Fruit fly (Drosophila melanogaster) whole organism, pupa: ENCODE results near the gene Drsl4.

ENCODE experiments used
- CG10348 ChIP-seq: fragments of 200-800 bp; sonication (Bioruptor generic); IDR thresholded peaks from 2 replicates; pipeline ENCODE4 v1.3.6; 2022; ENCODE audit warnings: missing biosample characterization, missing genetic modification characterization
- CG12605 ChIP-seq: fragments of 200-800 bp; sonication (Bioruptor generic); IDR thresholded peaks from 2 replicates; pipeline ENCODE4 v1.3.6; 2022; ENCODE audit warnings: missing biosample characterization, missing genetic modification characterization
- CG13204 ChIP-seq: fragments of 200-800 bp; sonication (Bioruptor generic); optimal IDR thresholded peaks from 2 replicates; lab custom pipeline; 2018; ENCODE audit warnings: missing biosample characterization, mild to moderate bottlenecking, missing genetic modification characterization, moderate library complexity
- CG14655 ChIP-seq: fragments of 200-800 bp; sonication (Bioruptor generic); optimal IDR thresholded peaks from 3 replicates; lab custom pipeline; 2017; ENCODE audit warnings: mild to moderate bottlenecking, missing biosample characterization, missing genetic modification reagents, missing genetic modification characterization
- CG15710 ChIP-seq: fragments of 200-800 bp; sonication (Bioruptor generic); optimal IDR thresholded peaks from 2 replicates; lab custom pipeline; 2018; ENCODE audit warnings: missing biosample characterization, mild to moderate bottlenecking, missing genetic modification characterization, moderate library complexity
- CG17806 ChIP-seq: fragments of 200-800 bp; sonication (Bioruptor generic); optimal IDR thresholded peaks from 2 replicates; lab custom pipeline; 2018; ENCODE audit warnings: missing biosample characterization, mild to moderate bottlenecking, missing genetic modification characterization, moderate library complexity
- CG32121 ChIP-seq: fragments of 200-800 bp; sonication (Bioruptor generic); IDR thresholded peaks from 2 replicates; pipeline ENCODE4 v1.3.6; 2022; ENCODE audit warnings: missing biosample characterization, missing genetic modification characterization
- CG34367 ChIP-seq: fragments of 200-800 bp; sonication (Bioruptor generic); optimal IDR thresholded peaks from 2 replicates; lab custom pipeline; 2018; ENCODE audit warnings: missing biosample characterization, mild to moderate bottlenecking, missing genetic modification characterization
- CG4496 ChIP-seq: fragments of 200-800 bp; sonication (Bioruptor generic); IDR thresholded peaks from 3 replicates; pipeline ENCODE4 v1.3.6; 2022; ENCODE audit warnings: missing biosample characterization, missing genetic modification characterization
- CG8159 ChIP-seq: fragments of 200-800 bp; sonication (Bioruptor generic); optimal IDR thresholded peaks from 3 replicates; lab custom pipeline; 2018; ENCODE audit warnings: missing biosample characterization, mild to moderate bottlenecking, missing genetic modification characterization, moderate library complexity
- CG8301 ChIP-seq: fragments of 200-800 bp; sonication (Bioruptor generic); optimal IDR thresholded peaks from 2 replicates; lab custom pipeline; 2018; ENCODE audit warnings: missing biosample characterization, mild to moderate bottlenecking, missing genetic modification characterization
- CG9948 ChIP-seq: fragments of 200-800 bp; sonication (Bioruptor generic); optimal IDR thresholded peaks from 2 replicates; lab custom pipeline; 2018; ENCODE audit warnings: missing biosample characterization, mild to moderate bottlenecking, missing genetic modification characterization, moderate library complexity
- D1 ChIP-seq: fragments of 200-800 bp; sonication (Bioruptor generic); optimal IDR thresholded peaks from 2 replicates; lab custom pipeline; 2018; ENCODE audit warnings: missing biosample characterization, mild to moderate bottlenecking, missing genetic modification characterization, moderate library complexity
- EcR ChIP-seq: fragments of 200-800 bp; sonication (Bioruptor generic); optimal IDR thresholded peaks from 3 replicates; lab custom pipeline; 2019; ENCODE audit warnings: missing biosample characterization, missing genetic modification characterization, mild to moderate bottlenecking, moderate library complexity, missing genetic modification reagents
- Ets98B ChIP-seq: fragments of 200-800 bp; sonication (Bioruptor generic); IDR thresholded peaks from 2 replicates; pipeline ENCODE4 v1.3.6; 2022; ENCODE audit warnings: missing biosample characterization, missing genetic modification characterization
- Pif1A ChIP-seq: fragments of 200-800 bp; sonication (Bioruptor generic); optimal IDR thresholded peaks from 3 replicates; lab custom pipeline; 2016; ENCODE audit warnings: missing biosample characterization, missing genetic modification characterization
- Pif1B ChIP-seq: fragments of 200-800 bp; sonication (Bioruptor generic); optimal IDR thresholded peaks from 3 replicates; lab custom pipeline; 2016; ENCODE audit warnings: missing biosample characterization, missing genetic modification characterization
- Snoo ChIP-seq: fragments of 200-800 bp; sonication (Bioruptor generic); optimal IDR thresholded peaks from 3 replicates; lab custom pipeline; 2017; ENCODE audit warnings: missing biosample characterization, mild to moderate bottlenecking, missing genetic modification characterization, inconsistent platforms
- fd96Ca ChIP-seq: fragments of 200-800 bp; sonication (Bioruptor generic); IDR thresholded peaks from 3 replicates; pipeline ENCODE4 v1.3.6; 2022; ENCODE audit warnings: missing biosample characterization, missing genetic modification characterization
- gl ChIP-seq: fragments of 200-800 bp; sonication (Bioruptor generic); optimal IDR thresholded peaks from 2 replicates; lab custom pipeline; 2018; ENCODE audit warnings: missing biosample characterization, mild to moderate bottlenecking, missing genetic modification characterization
- rn ChIP-seq: fragments of 200-800 bp; sonication (Bioruptor generic); IDR thresholded peaks from 2 replicates; pipeline ENCODE4 v1.3.6; 2022; ENCODE audit warnings: missing biosample characterization, missing genetic modification characterization

Drsl4 gene

DNA sequence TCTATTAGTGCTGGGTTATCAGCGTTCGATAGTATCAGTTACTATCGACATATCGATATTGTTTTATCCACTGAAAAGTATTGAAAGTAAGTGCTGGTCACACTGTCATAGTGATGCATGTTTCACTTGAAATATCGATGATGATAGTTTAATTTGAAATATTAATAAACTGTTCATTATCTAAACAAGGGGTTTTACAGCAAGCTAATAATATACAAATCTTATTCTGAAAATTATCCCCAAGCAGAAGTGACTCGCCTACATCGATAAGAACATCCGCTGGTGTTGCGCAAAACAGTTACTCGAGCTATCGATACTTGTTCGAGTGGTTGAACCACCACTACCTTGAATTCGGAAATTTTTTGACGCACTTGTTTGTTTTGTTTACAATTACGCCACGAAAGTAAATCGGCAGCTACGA lies 3.8 kb downstream of the Drsl4 start, which contains the start of the genes PIG-C, CG12016 and Dpm2:
Gene PIG-C (minus strand): TSS at position 10 of the 421 bp plus-strand sequence.
Gene CG12016 (plus strand): TSS at position 333 of the 421 bp plus-strand sequence.
Gene Dpm2 (plus strand): TSS at position 333 of the 421 bp plus-strand sequence.
- no peak for TF ChIP-seq Pif1B (GFP tag; lab: Kevin White, UChicago)
- peak; percentile 66; the same call in 1 of the 3 replicates for TF ChIP-seq CG4496 (GFP tag; lab: Robert Waterston, UW)
- TF ChIP-seq CG34367 (tag; lab: Kevin White, UChicago): peak; percentile 25
- TF ChIP-seq CG32121 (GFP tag; lab: Robert Waterston, UW): peak; percentile 47; the same call in 1 of the 2 replicates
- peak; percentile 20 for TF ChIP-seq Snoo
- TF ChIP-seq CG17806 (tag; lab: Kevin White, UChicago): peak; percentile 13
- no peak for TF ChIP-seq D1 (tag; lab: Kevin White, UChicago)
- TF ChIP-seq Pif1A (GFP tag; lab: Kevin White, UChicago): no peak
- peak; percentile 8 for TF ChIP-seq CG8301
- no peak for TF ChIP-seq CG13204 (GFP tag; lab: Kevin White, UChicago)
- TF ChIP-seq CG14655 (GFP tag; lab: Kevin White, UChicago): no peak
- peak; percentile 48 for TF ChIP-seq CG15710 (tag; lab: Kevin White, UChicago)
- no peak for TF ChIP-seq CG9948 (tag; lab: Kevin White, UChicago)

DNA sequence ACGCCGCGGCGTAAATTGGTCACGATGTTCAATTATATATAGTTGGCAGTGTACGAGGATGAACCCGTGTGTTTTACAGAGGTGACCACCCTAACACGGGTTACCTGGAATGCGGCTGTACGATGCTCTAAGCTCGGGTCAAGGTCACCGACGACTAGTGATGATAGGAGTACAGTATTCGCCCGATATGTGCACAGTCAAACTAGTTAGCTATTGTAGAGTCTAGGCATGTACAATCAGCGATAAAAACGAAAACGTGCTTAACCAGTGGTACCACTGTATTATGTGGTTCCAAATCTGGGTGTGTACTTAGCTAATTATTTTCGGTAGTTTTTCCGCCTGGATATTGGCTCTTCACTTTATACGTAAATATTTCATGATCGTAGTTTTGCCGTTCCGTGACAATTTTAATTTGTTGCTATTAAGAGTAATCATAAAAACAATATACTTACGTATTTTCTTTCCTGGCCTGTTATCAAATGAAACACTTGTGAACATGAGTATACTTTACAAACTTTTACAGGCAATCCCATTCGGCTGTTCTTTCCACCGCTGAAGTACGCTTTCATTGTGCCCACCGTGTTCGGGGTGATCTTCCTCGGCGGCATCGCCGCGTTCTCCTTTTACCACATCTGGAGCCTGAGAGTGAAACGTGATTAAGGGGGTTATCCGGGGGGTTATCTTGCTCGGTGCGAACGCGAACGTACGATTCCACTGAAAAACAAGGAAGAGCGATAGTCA lies 4.7 kb downstream of the Drsl4 start:
- no peak for TF ChIP-seq CG14655 (GFP tag; lab: Kevin White, UChicago)
- no peak for TF ChIP-seq D1 (tag; lab: Kevin White, UChicago)
- no peak for TF ChIP-seq CG10348 (GFP tag; lab: Robert Waterston, UW)
- no peak for TF ChIP-seq CG15710 (tag; lab: Kevin White, UChicago)
- peak; percentile 14 for TF ChIP-seq CG8159 (tag; lab: Kevin White, UChicago)
- TF ChIP-seq Pif1B (GFP tag; lab: Kevin White, UChicago): no peak
- peak; percentile 19 for TF ChIP-seq CG8301
- TF ChIP-seq CG12605 (GFP tag; lab: Robert Waterston, UW): no peak
- TF ChIP-seq CG17806 (tag; lab: Kevin White, UChicago): no peak
- TF ChIP-seq gl (tag; lab: Kevin White, UChicago): no peak
- TF ChIP-seq CG34367 (tag; lab: Kevin White, UChicago): no peak
- TF ChIP-seq rn: no peak
- peak; percentile 65 for TF ChIP-seq EcR (GFP tag; lab: Kevin White, UChicago)
- no peak for TF ChIP-seq Pif1A (GFP tag; lab: Kevin White, UChicago)
- no peak for TF ChIP-seq Snoo
- TF ChIP-seq CG32121 (GFP tag; lab: Robert Waterston, UW): no peak
- TF ChIP-seq CG9948 (tag; lab: Kevin White, UChicago): peak; percentile 3
- no peak for TF ChIP-seq Ets98B (GFP tag; lab: Robert Waterston, UW)
- no peak for TF ChIP-seq fd96Ca (GFP tag; lab: Robert Waterston, UW)
- TF ChIP-seq CG4496 (GFP tag; lab: Robert Waterston, UW): no peak

DNA sequence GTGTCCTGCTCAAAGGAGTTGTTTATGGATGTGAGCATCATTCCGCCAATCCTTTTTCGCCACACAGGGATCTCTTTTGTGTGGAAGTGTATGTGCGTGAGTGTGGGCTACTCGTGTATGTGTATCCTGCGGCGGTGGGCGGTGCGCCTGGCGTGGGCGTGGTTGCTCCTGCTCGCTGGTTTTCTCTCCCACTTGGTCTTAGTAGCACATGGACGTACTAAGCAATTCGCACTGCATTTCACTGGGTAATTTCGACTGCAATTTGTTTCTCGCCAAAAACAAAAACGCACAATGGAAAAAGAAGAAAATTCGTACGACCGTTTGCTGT lies 10.1 kb downstream of the Drsl4 start:
- no peak for TF ChIP-seq CG10348 (GFP tag; lab: Robert Waterston, UW)
- no peak for TF ChIP-seq CG13204 (GFP tag; lab: Kevin White, UChicago)
- no peak for TF ChIP-seq CG32121 (GFP tag; lab: Robert Waterston, UW)
- TF ChIP-seq rn: no peak
- no peak for TF ChIP-seq CG8159 (tag; lab: Kevin White, UChicago)
- TF ChIP-seq D1 (tag; lab: Kevin White, UChicago): no peak
- TF ChIP-seq CG4496 (GFP tag; lab: Robert Waterston, UW): no peak
- TF ChIP-seq EcR (GFP tag; lab: Kevin White, UChicago): no peak
- no peak for TF ChIP-seq CG14655 (GFP tag; lab: Kevin White, UChicago)
- TF ChIP-seq CG9948 (tag; lab: Kevin White, UChicago): no peak
- no peak for TF ChIP-seq CG8301
- no peak for TF ChIP-seq gl (tag; lab: Kevin White, UChicago)
- no peak for TF ChIP-seq Pif1A (GFP tag; lab: Kevin White, UChicago)
- TF ChIP-seq CG17806 (tag; lab: Kevin White, UChicago): no peak
- TF ChIP-seq Ets98B (GFP tag; lab: Robert Waterston, UW): no peak
- no peak for TF ChIP-seq Pif1B (GFP tag; lab: Kevin White, UChicago)
- TF ChIP-seq CG34367 (tag; lab: Kevin White, UChicago): no peak
- TF ChIP-seq CG12605 (GFP tag; lab: Robert Waterston, UW): no peak
- no peak for TF ChIP-seq CG15710 (tag; lab: Kevin White, UChicago)
- TF ChIP-seq, all 21 proteins: peak for 0

DNA sequence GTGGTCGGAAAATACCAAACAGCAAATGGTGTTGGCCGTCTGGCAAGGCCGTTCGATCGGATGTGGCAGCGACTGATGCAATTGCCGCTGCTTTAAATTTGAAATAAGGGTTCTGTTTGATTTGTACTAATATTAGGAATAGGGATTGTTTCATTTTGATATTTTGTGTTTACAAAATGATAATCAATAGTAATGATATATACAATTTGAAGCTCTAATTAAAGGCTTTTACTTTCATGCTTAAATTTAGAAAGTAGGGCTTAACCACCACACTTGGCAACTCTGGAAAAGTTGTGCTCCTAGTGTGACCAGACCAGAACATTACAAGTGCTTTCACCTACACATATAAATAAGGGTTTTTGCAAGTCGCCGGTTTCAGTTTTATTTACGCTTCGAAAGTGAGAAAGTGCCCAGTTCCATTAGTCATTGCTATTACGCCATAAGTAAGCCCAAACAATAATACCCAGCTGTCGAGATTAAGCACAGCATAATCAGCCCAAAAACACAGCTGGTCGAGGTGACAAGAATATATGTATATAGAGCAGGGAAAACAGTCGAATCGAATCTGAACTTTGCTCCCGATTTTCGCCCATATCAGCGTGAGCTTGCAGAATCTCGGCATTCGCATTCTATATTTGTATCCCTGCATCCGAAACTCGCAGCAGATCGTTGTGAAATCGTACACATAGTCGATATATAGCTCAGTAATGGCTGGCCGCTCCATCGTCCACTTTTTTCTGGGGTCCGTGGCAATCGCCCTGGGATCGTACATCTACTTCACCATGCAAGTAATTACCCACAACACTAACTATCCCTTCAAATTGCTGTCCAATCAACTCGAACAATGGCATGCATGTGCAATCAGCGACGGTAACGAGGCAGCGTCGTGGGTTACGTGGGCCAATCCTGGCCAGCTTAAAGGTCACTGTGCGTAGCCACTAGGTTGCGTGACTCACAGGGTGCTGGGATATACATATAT lies 10.8 kb downstream of the Drsl4 start, which contains the start of gene Gtpx:
Gene Gtpx (plus strand): TSS at position 341 of the 979 bp plus-strand sequence.
- TF ChIP-seq CG14655 (GFP tag; lab: Kevin White, UChicago) (no peak), Pif1A (GFP tag; lab: Kevin White, UChicago) (peak; percentile 40), CG32121 (GFP tag; lab: Robert Waterston, UW) (no peak), CG17806 (tag; lab: Kevin White, UChicago) (no peak), CG9948 (tag; lab: Kevin White, UChicago) (no peak), CG8159 (tag; lab: Kevin White, UChicago) (no peak), fd96Ca (GFP tag; lab: Robert Waterston, UW) (no peak), rn (no peak), gl (tag; lab: Kevin White, UChicago) (peak; percentile 67), CG15710 (tag; lab: Kevin White, UChicago) (no peak), EcR (GFP tag; lab: Kevin White, UChicago) (no peak), D1 (tag; lab: Kevin White, UChicago) (no peak), CG13204 (GFP tag; lab: Kevin White, UChicago) (no peak), CG10348 (GFP tag; lab: Robert Waterston, UW) (no peak), Snoo (peak; percentile 4), CG4496 (GFP tag; lab: Robert Waterston, UW) (peak; percentile 48; the same call in 2 of the 3 replicates), CG12605 (GFP tag; lab: Robert Waterston, UW) (no peak; the same call in 1 of the 2 replicates), Ets98B (GFP tag; lab: Robert Waterston, UW) (peak; percentile 38; the same call in 1 of the 2 replicates), CG34367 (tag; lab: Kevin White, UChicago) (peak; percentile 40), CG8301 (peak; percentile 24), Pif1B (GFP tag; lab: Kevin White, UChicago) (peak; percentile 17)
